Fruit fly (Drosophila melanogaster) whole organism: Measurements from ENCODE around the gene Taf13.

Source experiments
- CG8478 ChIP-seq: fragments of >200 bp; optimal IDR thresholded peaks from 2 replicates; lab custom pipeline; 2018; ENCODE audit warnings: inconsistent platforms
- Dll ChIP-seq: fragments of >200 bp; optimal IDR thresholded peaks from 2 replicates; lab custom pipeline; 2017
- EcR ChIP-seq, 2 experiments: fragments of >200 bp; optimal IDR thresholded peaks; 2 replicates each; lab custom pipeline; 2017; ENCODE audit warnings: missing biosample characterization in 2 of 2, missing genetic modification characterization in 2 of 2, missing genetic modification reagents in 2 of 2
- pan ChIP-seq: fragments of >200 bp; optimal IDR thresholded peaks from 2 replicates; lab custom pipeline; 2017
- psq ChIP-seq: fragments of >200 bp; optimal IDR thresholded peaks from 2 replicates; lab custom pipeline; 2017
- usp ChIP-seq: fragments of >200 bp; optimal IDR thresholded peaks from 2 replicates; lab custom pipeline; 2017; ENCODE audit warnings: missing biosample characterization, missing genetic modification characterization, mixed read lengths

Gene Taf13

DNA sequence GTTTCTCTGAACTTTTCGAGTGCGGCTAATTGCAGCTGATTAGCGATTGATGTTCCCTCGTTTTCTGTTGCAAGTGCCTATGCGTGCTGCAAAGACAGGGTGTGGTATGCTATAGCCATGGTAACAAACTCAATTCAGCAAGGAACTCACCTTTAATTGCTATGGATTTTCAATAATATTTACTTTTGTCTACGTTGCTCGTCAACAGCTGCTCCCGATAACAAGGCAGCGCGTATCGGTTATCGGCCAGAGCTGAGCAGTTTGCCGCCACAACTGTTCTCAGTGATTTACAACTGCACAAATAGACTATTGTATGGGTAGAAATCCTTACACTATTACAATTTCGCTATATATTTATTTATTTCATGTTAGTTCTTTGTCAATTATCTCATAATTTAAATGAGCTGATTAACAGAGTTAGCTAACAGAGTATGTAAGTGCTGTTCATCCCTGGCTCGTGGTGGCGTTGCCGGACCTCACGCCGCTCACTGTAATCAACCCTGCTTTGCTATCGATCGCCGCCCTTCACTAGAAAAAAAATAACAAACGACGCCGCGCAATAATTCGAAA is 18.3 kb downstream of the Taf13 start, which contains the start of the genes pr and neb:
TSS of gene pr (minus strand) at position 225 of the 570 bp plus-strand sequence.
TSS of gene neb (plus strand) at position 524 of the 570 bp plus-strand sequence.
- TF ChIP-seq psq (lab: Kevin White, UChicago): no peak
- TF ChIP-seq Dll (lab: Kevin White, UChicago): no peak
- TF ChIP-seq CG8478 (lab: Kevin White, UChicago): no peak
- no peak for TF ChIP-seq EcR (GFP tag; optimal IDR thresholded peaks at IDR 0.05; lab: Kevin White, UChicago)
- no peak for TF ChIP-seq pan (lab: Kevin White, UChicago)
- no peak for TF ChIP-seq usp (GFP tag; lab: Kevin White, UChicago)

DNA sequence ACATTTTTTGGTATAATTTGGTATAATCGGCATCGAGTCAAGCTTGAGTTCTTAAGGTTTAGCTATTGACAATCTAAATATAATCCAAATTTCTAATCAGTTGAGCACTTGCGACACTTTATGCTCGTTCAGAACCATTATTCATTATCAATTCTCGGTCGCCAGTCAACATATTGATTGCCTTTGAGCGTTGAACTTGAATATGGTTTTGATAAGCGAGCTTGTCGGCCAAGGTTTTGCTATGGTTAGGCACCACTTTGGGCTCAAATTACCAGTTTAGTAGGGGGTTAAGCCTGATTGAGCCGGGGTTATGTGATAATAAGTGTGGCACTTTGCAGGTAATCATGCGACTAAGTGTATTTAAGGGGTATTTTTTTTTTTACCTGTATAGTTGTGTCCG is 19.3 kb downstream of the Taf13 start:
- no peak for TF ChIP-seq EcR (GFP tag; optimal IDR thresholded peaks at IDR 0.05; lab: Kevin White, UChicago)
- TF ChIP-seq usp (GFP tag; lab: Kevin White, UChicago): no peak
- no peak for TF ChIP-seq Dll (lab: Kevin White, UChicago)
- TF ChIP-seq pan (lab: Kevin White, UChicago): no peak
- no peak for TF ChIP-seq CG8478 (lab: Kevin White, UChicago)
- no peak for TF ChIP-seq psq (lab: Kevin White, UChicago)

DNA sequence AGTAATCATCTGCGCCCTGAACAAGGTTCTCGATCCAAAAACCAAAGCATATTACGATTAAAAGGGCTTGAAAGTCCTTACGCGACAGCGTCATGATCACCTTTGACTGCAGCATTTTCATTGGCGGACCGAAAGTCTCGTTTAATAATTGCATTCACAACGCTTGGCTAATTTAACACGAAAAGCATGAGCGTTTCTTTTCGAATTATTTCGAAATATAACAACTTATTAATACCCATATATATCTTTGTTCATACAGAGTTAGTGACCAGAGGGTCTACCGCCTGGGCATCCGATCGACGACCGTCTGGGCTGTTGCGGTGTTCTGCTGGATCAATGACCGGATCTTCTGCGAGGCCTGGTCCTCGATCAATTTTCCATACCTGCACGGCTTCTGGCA is 21.6 kb downstream of the Taf13 start, which contains the start of gene CG10730:
TSS of gene CG10730 (minus strand) at position 101 of the 400 bp plus-strand sequence.
- no peak for TF ChIP-seq usp (GFP tag; lab: Kevin White, UChicago)
- TF ChIP-seq Dll (lab: Kevin White, UChicago): no peak
- no peak for TF ChIP-seq CG8478 (lab: Kevin White, UChicago)
- TF ChIP-seq pan (lab: Kevin White, UChicago): no peak
- no peak for TF ChIP-seq EcR (GFP tag; optimal IDR thresholded peaks at IDR 0.05; lab: Kevin White, UChicago)
- TF ChIP-seq psq (lab: Kevin White, UChicago): no peak

DNA sequence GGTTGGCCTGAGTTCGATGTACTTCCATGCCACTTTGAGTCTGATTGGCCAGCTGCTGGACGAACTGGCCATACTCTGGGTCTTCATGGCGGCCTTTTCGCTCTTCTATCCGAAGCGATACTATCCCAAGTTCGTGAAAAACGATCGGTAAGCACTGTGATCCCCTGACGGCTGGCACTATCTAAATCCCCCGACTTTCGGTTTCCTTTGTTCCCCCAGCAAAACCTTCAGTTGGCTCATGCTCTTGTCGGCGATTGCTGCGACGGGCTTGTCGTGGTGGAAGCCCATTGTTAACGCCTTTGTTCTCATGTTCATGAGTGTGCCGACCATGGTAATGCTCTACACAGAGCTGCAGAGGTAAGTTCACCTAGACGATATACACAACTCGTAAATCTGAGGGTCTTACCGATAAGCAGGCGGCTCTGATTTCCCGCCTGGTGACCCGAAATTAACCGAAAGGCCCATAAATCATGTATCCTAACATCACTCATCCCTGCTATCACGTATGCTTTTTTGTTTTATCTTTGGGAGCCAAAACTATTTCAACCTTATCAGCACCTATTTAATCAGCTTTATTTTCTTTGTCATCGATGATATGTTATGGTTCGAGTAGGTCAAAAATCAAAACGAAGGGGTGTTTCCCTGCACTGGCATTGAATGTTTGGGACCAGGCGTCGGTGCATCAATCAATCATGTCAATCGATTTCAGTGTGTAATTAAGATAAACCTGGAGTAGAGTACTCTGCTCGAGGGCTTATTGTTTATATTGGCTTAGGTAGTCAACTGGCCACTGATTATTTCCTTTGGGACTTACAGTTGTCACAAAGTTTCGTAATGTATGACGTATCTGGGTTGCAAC is 24.3 kb downstream of the Taf13 start:
- TF ChIP-seq usp (GFP tag; lab: Kevin White, UChicago) (no peak), Dll (lab: Kevin White, UChicago) (no peak), psq (lab: Kevin White, UChicago) (no peak), CG8478 (lab: Kevin White, UChicago) (no peak), pan (lab: Kevin White, UChicago) (no peak), EcR (GFP tag; optimal IDR thresholded peaks at IDR 0.05; lab: Kevin White, UChicago) (no peak)

DNA sequence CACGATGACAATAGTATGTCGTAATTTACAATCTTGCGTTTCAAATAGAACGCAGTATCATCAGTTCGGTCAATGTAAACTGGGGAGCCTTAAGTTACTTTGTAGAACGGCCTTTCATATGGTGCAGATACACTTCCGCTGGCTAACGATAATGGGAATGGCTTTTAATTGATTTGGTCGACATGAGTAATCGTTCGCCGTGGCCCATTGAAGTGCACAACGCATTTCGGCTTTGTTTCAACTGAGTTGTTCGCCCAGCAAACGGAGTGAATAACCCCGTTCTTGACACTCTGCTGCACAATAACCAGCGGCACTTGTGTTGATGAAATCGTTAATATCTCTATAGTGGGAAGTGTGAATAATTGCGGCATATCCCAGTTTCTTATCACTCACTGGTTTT is 25.7 kb downstream of the Taf13 start:
- TF ChIP-seq EcR (GFP tag; optimal IDR thresholded peaks at IDR 0.05; lab: Kevin White, UChicago) (no peak), psq (lab: Kevin White, UChicago) (no peak), Dll (lab: Kevin White, UChicago) (no peak), usp (GFP tag; lab: Kevin White, UChicago) (no peak), pan (lab: Kevin White, UChicago) (no peak), CG8478 (lab: Kevin White, UChicago) (no peak)

DNA sequence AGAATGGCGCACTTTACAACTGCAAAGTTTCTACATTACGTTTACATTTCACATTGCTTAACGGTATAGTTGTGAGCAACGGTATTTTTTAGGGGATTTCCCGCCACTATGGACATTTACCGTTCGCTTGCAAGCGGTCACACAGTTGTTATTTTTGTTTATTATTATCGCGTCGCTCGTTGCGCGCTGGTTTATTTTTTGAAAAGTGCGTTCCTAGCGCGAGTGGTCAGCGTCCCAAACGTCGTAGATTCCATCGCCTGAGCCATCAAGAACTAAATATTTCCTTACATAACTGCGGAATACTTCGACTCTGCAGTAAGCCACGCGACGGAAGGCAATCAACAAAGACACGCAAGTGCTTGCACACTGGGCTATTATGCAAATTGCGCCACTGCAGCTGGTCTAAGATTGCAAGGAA is 27.4 kb downstream of the Taf13 start, which contains the start of gene bwa:
TSS of gene bwa (plus strand) at position 159 of the 418 bp plus-strand sequence.
- TF ChIP-seq usp (GFP tag; lab: Kevin White, UChicago): no peak
- TF ChIP-seq Dll (lab: Kevin White, UChicago): no peak
- TF ChIP-seq psq (lab: Kevin White, UChicago): no peak
- no peak for TF ChIP-seq EcR (GFP tag; optimal IDR thresholded peaks at IDR 0.05; lab: Kevin White, UChicago)
- TF ChIP-seq pan (lab: Kevin White, UChicago): no peak
- TF ChIP-seq CG8478 (lab: Kevin White, UChicago): no peak

DNA sequence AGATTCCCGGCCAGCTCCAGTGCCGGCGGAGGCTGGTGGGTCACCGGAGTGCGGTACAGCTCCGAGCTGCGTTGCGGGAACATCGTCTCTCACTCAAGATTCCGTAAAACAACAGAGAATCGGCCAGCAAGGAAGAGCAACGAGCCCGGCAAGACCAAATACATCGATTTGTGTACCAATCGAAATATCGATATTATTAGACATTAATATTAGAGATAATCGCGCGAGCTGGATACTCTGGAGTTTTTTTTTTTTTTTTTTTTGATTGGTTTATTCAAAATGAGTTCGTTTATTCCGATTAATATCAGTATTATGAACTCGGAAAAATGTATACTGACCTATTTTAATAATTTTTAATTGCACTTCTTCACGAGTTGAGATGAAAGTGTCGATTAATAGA is 28.1 kb downstream of the Taf13 start, which contains the start of gene vls:
TSS of gene vls (minus strand) at position 164 of the 400 bp plus-strand sequence.
- TF ChIP-seq psq (lab: Kevin White, UChicago) (no peak), usp (GFP tag; lab: Kevin White, UChicago) (no peak)

DNA sequence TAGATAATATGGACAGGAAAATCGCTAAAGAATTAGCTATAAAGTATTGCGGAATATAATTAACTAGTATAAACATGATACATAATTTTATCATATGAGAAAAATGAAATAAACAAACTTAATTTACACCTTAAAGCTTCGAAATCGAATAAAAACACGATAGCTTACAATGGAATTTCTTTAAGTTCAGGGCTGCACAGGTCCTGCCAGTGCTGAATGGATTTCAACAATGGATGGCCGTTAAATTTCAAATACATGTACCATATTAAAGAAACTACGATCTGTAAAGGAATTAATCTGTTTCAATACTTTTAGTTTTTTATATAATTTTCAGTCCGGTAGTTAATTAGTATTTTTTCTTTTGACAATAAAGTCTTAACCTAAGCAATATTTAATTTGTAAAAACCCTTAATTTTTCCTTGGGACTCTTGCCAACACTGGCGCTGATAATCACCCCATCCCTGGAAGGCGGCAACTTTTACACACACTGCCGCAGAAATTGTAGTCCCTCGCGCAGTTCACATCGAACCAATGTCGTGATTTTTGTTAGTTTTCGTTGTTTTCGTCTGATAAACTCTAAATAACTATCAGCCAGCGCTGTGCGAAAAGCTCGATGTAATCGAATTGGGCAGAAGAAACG is 32.5 kb downstream of the Taf13 start, which contains the start of the genes barr and lok:
TSS of gene barr (minus strand) at position 353 of the 640 bp plus-strand sequence.
TSS of gene lok (plus strand) at position 405 of the 640 bp plus-strand sequence.
- TF ChIP-seq Dll (lab: Kevin White, UChicago) (no peak), usp (GFP tag; lab: Kevin White, UChicago) (no peak), CG8478 (lab: Kevin White, UChicago) (no peak), psq (lab: Kevin White, UChicago) (no peak), pan (lab: Kevin White, UChicago) (no peak), EcR (GFP tag; optimal IDR thresholded peaks at IDR 0.05; lab: Kevin White, UChicago) (no peak)

DNA sequence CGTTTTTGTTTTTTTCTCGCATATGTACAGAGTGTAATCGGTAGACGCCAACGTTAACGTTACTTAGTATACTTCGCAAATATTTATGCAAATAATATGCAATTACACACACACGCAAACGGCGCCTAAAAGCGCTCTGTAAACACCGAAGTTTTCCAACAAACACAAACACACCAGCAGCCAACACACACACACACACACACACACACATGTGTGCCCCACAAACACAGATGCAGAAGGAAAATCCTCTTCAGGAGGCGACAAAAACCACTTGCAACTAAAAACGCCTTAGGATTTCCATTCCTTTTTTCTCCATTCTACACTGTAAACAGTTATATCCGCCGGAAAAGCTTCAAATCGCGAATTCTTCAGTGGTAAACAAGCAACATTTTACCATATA is 36.3 kb downstream of the Taf13 start:
- TF ChIP-seq pan (lab: Kevin White, UChicago) (no peak), CG8478 (lab: Kevin White, UChicago) (no peak), psq (lab: Kevin White, UChicago) (no peak), usp (GFP tag; lab: Kevin White, UChicago) (no peak), Dll (lab: Kevin White, UChicago) (no peak), EcR (GFP tag; optimal IDR thresholded peaks at IDR 0.05; lab: Kevin White, UChicago) (no peak)

DNA sequence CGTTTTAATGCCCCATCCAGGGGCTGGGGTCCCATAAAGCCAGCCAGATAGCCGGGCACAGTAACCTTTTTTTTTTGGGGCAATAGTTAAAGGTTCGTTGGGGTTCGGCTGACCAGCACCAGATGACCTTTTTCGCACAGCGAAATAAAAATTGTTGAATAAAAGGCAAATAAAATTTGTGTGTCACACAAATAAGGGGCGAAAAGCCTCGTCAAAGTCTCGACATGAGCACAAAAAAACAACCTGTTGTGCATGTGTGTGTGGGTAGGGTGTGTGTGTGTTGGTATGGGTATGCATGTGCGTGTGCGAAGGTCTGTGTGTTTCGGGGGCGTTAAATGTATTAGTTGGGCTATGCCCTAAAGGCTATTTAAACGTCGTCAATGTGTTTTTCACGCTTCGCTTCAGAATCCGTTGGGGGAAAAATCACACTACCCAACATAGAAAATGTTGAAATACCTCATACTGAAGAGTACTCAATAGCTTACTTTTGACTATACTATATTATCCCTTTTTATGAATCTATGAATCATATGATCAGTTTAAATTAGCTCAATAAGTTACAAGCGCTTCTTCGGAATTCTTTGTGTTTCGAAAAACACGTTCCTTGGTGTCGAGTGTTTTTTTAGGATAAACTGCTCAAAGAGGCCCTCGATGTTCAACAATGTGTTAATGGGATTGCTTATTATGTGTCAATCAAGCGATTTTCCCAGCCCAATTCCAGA is 42.3 kb downstream of the Taf13 start:
- TF ChIP-seq psq (lab: Kevin White, UChicago) (no peak), CG8478 (lab: Kevin White, UChicago) (no peak), usp (GFP tag; lab: Kevin White, UChicago) (no peak), pan (lab: Kevin White, UChicago) (no peak), EcR (GFP tag; optimal IDR thresholded peaks at IDR 0.05; lab: Kevin White, UChicago) (no peak), Dll (lab: Kevin White, UChicago) (no peak)
